Worm (Caenorhabditis elegans): ENCODE data around the gene F16B4.2.

ce11 chrV:1583242-1583641 lies 17.6 kb upstream of the F16B4.2 start:
- no peak for TF ChIP-seq ceh-13 (GFP tag; optimal IDR thresholded peaks at IDR 0.05)
- no peak for TF ChIP-seq flt-1 (GFP tag; IDR thresholded peaks at IDR 0.05)
- no peak for TF ChIP-seq tbx-11 (GFP tag; IDR thresholded peaks at IDR 0.05)
- no peak for TF ChIP-seq hnd-1 (tag; optimal IDR thresholded peaks at IDR 0.05)
- no peak for TF ChIP-seq tra-4 (tag; optimal IDR thresholded peaks at IDR 0.05)

Measured in whole organism, early embryonic.